Worm (Caenorhabditis elegans) whole organism, young adult: ENCODE results near the gene Y49E10.16.

Source experiments
- B0019.2 ChIP-seq: fragments of 200-800 bp; sonication (Bioruptor generic); conservative IDR thresholded peaks from 2 replicates; pipeline ENCODE4 v1.3.6; 2022; ENCODE audit warnings: missing genetic modification reagents, missing genetic modification characterization, missing compliant biosample characterization
- B0035.1 ChIP-seq: sonication (generic microtip); optimal IDR thresholded peaks from 2 replicates; lab custom pipeline; 2016; ENCODE audit warnings: missing genetic modification characterization, mild to moderate bottlenecking, missing compliant biosample characterization, missing genotype, missing genetic modification reagents
- B0336.3 ChIP-seq: fragments of 200-800 bp; sonication (Bioruptor generic); IDR thresholded peaks from 2 replicates; pipeline ENCODE4 v1.3.6; 2022; ENCODE audit warnings: missing genetic modification characterization, missing compliant biosample characterization
- C17E4.6 ChIP-seq: fragments of 200-800 bp; sonication (Bioruptor generic); IDR thresholded peaks from 2 replicates; pipeline ENCODE4 v1.3.6; 2022; ENCODE audit warnings: missing genetic modification reagents, missing genetic modification characterization, missing compliant biosample characterization
- F10E7.11 ChIP-seq: sonication (generic microtip); optimal IDR thresholded peaks from 2 replicates; lab custom pipeline; 2017; ENCODE audit warnings: mild to moderate bottlenecking, missing genetic modification characterization, moderate library complexity, missing compliant biosample characterization
- F33H1.4 ChIP-seq: fragments of 200-800 bp; sonication (Bioruptor generic); IDR thresholded peaks from 2 replicates; pipeline ENCODE4 v1.3.6; 2022; ENCODE audit warnings: missing genetic modification reagents, missing genetic modification characterization, missing compliant biosample characterization
- K11D2.4 ChIP-seq: fragments of 200-800 bp; sonication (Bioruptor generic); IDR thresholded peaks from 2 replicates; pipeline ENCODE4 v1.3.6; 2022; ENCODE audit warnings: missing genetic modification reagents, missing genetic modification characterization, missing compliant biosample characterization
- K12H6.12 ChIP-seq: fragments of 200-800 bp; sonication (Bioruptor generic); optimal IDR thresholded peaks from 2 replicates; lab custom pipeline; 2018; ENCODE audit warnings: mild to moderate bottlenecking, missing genetic modification characterization, missing compliant biosample characterization
- T26A5.8 ChIP-seq: sonication (generic microtip); optimal IDR thresholded peaks from 2 replicates; lab custom pipeline; 2016; ENCODE audit warnings: missing genetic modification characterization, missing compliant biosample characterization
- Y79H2A.3 ChIP-seq: fragments of 200-800 bp; sonication (Bioruptor generic); conservative IDR thresholded peaks from 2 replicates; pipeline ENCODE4 v1.3.6; 2022; ENCODE audit warnings: missing genetic modification reagents, missing genetic modification characterization, missing compliant biosample characterization
- ZK185.1 ChIP-seq: sonication (generic microtip); optimal IDR thresholded peaks from 2 replicates; lab custom pipeline; 2016; ENCODE audit warnings: mild to moderate bottlenecking, missing genetic modification characterization, missing compliant biosample characterization; ENCODE audit not compliant: poor library complexity, severe bottlenecking
- atf-7 ChIP-seq: sonication (generic microtip); optimal IDR thresholded peaks from 2 replicates; lab custom pipeline; 2017; ENCODE audit warnings: mild to moderate bottlenecking, missing genetic modification characterization, missing compliant biosample characterization
- athp-1 ChIP-seq: sonication (generic microtip); optimal IDR thresholded peaks from 2 replicates; lab custom pipeline; 2017; ENCODE audit warnings: mild to moderate bottlenecking, missing genetic modification characterization, missing compliant biosample characterization
- attf-3 ChIP-seq: fragments of 200-800 bp; sonication (Bioruptor generic); conservative IDR thresholded peaks from 2 replicates; pipeline ENCODE4 v1.3.6; 2022; ENCODE audit warnings: missing genetic modification reagents, missing genetic modification characterization, missing compliant biosample characterization
- ceh-40 ChIP-seq: fragments of 200-800 bp; sonication (Bioruptor generic); IDR thresholded peaks from 2 replicates; pipeline ENCODE4 v1.3.6; 2022; ENCODE audit warnings: missing genetic modification characterization, missing compliant biosample characterization
- die-1 ChIP-seq: sonication (generic microtip); optimal IDR thresholded peaks from 2 replicates; lab custom pipeline; 2016; ENCODE audit warnings: missing genotype, mild to moderate bottlenecking, missing genetic modification characterization, missing compliant biosample characterization
- dox-1 ChIP-seq: fragments of 200-800 bp; sonication (Bioruptor generic); IDR thresholded peaks from 2 replicates; pipeline ENCODE4 v1.3.6; 2022; ENCODE audit warnings: missing genetic modification reagents, missing genetic modification characterization, missing compliant biosample characterization
- dpl-1 ChIP-seq: fragments of 150-350 bp; optimal IDR thresholded peaks from 2 replicates; lab custom pipeline; 2014; ENCODE audit warnings: missing biosample characterization, missing genetic modification reagents, missing genetic modification characterization
- efl-1 ChIP-seq: fragments of 150-350 bp; optimal IDR thresholded peaks from 2 replicates; lab custom pipeline; 2014; ENCODE audit warnings: missing biosample characterization, missing genetic modification reagents, missing genetic modification characterization
- ekl-4 ChIP-seq: fragments of 200-800 bp; sonication (Bioruptor generic); IDR thresholded peaks from 2 replicates; pipeline ENCODE4 v1.3.6; 2022; ENCODE audit warnings: missing genetic modification reagents, missing genetic modification characterization, missing compliant biosample characterization
- fkh-3 ChIP-seq: sonication (generic microtip); optimal IDR thresholded peaks from 2 replicates; lab custom pipeline; 2016; ENCODE audit warnings: mild to moderate bottlenecking, missing genetic modification characterization, missing compliant biosample characterization
- him-1 ChIP-seq: sonication (generic microtip); optimal IDR thresholded peaks from 2 replicates; lab custom pipeline; 2016; ENCODE audit warnings: missing genotype, missing genetic modification reagents, missing genetic modification characterization, missing compliant biosample characterization
- hlh-12 ChIP-seq: sonication (generic microtip); optimal IDR thresholded peaks from 2 replicates; lab custom pipeline; 2016; ENCODE audit warnings: missing genetic modification characterization, missing compliant biosample characterization
- hlh-26 ChIP-seq: fragments of 200-800 bp; sonication (Bioruptor generic); conservative IDR thresholded peaks from 2 replicates; pipeline ENCODE4 v1.3.6; 2022; ENCODE audit warnings: missing genetic modification reagents, missing genetic modification characterization, missing compliant biosample characterization
- lin-35 ChIP-seq, 3 experiments: fragments of 150-350 bp in 2 of 3; sonication (generic microtip) in 1 of 3; optimal IDR thresholded peaks; 2 replicates each; lab custom pipeline; 2014 to 2018; ENCODE audit warnings: missing biosample characterization in 3 of 3, missing genetic modification characterization in 3 of 3, missing genetic modification reagents in 3 of 3
- lsl-1 ChIP-seq: fragments of 200-800 bp; sonication (Bioruptor generic); optimal IDR thresholded peaks from 2 replicates; lab custom pipeline; 2018; ENCODE audit warnings: mild to moderate bottlenecking, missing genetic modification characterization, moderate library complexity, missing compliant biosample characterization
- madf-10 ChIP-seq: sonication (generic microtip); optimal IDR thresholded peaks from 2 replicates; lab custom pipeline; 2016; ENCODE audit warnings: mild to moderate bottlenecking, missing genetic modification characterization, missing compliant biosample characterization
- madf-3 ChIP-seq: fragments of 200-800 bp; sonication (Bioruptor generic); IDR thresholded peaks from 2 replicates; pipeline ENCODE4 v1.3.6; 2022; ENCODE audit warnings: missing genetic modification reagents, missing genetic modification characterization, missing compliant biosample characterization
- madf-6 ChIP-seq: fragments of 200-800 bp; sonication (Bioruptor generic); IDR thresholded peaks from 2 replicates; pipeline ENCODE4 v1.3.6; 2022; ENCODE audit warnings: missing genetic modification reagents, missing genetic modification characterization, missing compliant biosample characterization
- mcd-1 ChIP-seq: fragments of 200-800 bp; sonication (Bioruptor generic); IDR thresholded peaks from 2 replicates; pipeline ENCODE4 v1.3.6; 2022; ENCODE audit warnings: missing genetic modification reagents, missing genetic modification characterization, missing compliant biosample characterization
- nfya-1 ChIP-seq: sonication (generic microtip); optimal IDR thresholded peaks from 2 replicates; lab custom pipeline; 2017; ENCODE audit warnings: antibody characterized with exemption, missing compliant biosample characterization, missing genetic modification characterization, borderline replicate concordance; ENCODE audit not compliant: insufficient read depth
- nfyb-1 ChIP-seq: fragments of 200-800 bp; sonication (Bioruptor generic); IDR thresholded peaks from 2 replicates; pipeline ENCODE4 v1.3.6; 2022; ENCODE audit warnings: missing genetic modification reagents, missing genetic modification characterization, missing compliant biosample characterization
- nhr-120 ChIP-seq: fragments of 200-800 bp; sonication (Bioruptor generic); IDR thresholded peaks from 2 replicates; pipeline ENCODE4 v1.3.6; 2022; ENCODE audit warnings: missing genetic modification characterization, missing compliant biosample characterization
- nhr-80 ChIP-seq: sonication (generic microtip); optimal IDR thresholded peaks from 2 replicates; lab custom pipeline; 2016; ENCODE audit warnings: missing genetic modification characterization, missing compliant biosample characterization
- pbrm-1 ChIP-seq: fragments of 200-800 bp; sonication (Bioruptor generic); IDR thresholded peaks from 2 replicates; pipeline ENCODE4 v1.3.6; 2022; ENCODE audit warnings: missing genetic modification reagents, missing genetic modification characterization, missing compliant biosample characterization
- repo-1 ChIP-seq: sonication (generic microtip); optimal IDR thresholded peaks from 2 replicates; lab custom pipeline; 2017; ENCODE audit warnings: mild to moderate bottlenecking, missing genetic modification characterization, missing compliant biosample characterization
- sea-2 ChIP-seq: fragments of 200-800 bp; sonication (Bioruptor generic); IDR thresholded peaks from 2 replicates; pipeline ENCODE4 v1.3.6; 2022; ENCODE audit warnings: missing genetic modification characterization, missing compliant biosample characterization
- snpc-1.3 ChIP-seq: sonication (generic microtip); optimal IDR thresholded peaks from 2 replicates; lab custom pipeline; 2017; ENCODE audit warnings: missing genetic modification characterization, mild to moderate bottlenecking, missing compliant biosample characterization, antibody characterized with exemption, moderate library complexity, missing genotype, missing genetic modification reagents; ENCODE audit not compliant: insufficient read depth
- somi-1 ChIP-seq: fragments of 200-800 bp; sonication (Bioruptor generic); optimal IDR thresholded peaks from 2 replicates; lab custom pipeline; 2018; ENCODE audit warnings: mild to moderate bottlenecking, missing genetic modification characterization, missing compliant biosample characterization
- sptf-2 ChIP-seq: fragments of 200-800 bp; sonication (Bioruptor generic); optimal IDR thresholded peaks from 2 replicates; lab custom pipeline; 2018; ENCODE audit warnings: mild to moderate bottlenecking, missing genetic modification characterization, missing compliant biosample characterization
- tbx-9 ChIP-seq: sonication (generic microtip); optimal IDR thresholded peaks from 2 replicates; lab custom pipeline; 2016; ENCODE audit warnings: borderline replicate concordance, missing genetic modification characterization, inconsistent platforms, missing compliant biosample characterization
- tlf-1 ChIP-seq: fragments of 200-800 bp; sonication (Bioruptor generic); optimal IDR thresholded peaks from 2 replicates; lab custom pipeline; 2018; ENCODE audit warnings: mild to moderate bottlenecking, missing genetic modification characterization, missing compliant biosample characterization
- unc-130 ChIP-seq: sonication (generic microtip); optimal IDR thresholded peaks from 2 replicates; lab custom pipeline; 2016; ENCODE audit warnings: missing genetic modification reagents, missing genetic modification characterization, missing compliant biosample characterization
- zfh-2 ChIP-seq: fragments of 200-800 bp; sonication (Bioruptor generic); conservative IDR thresholded peaks from 2 replicates; pipeline ENCODE4 v1.3.6; 2022; ENCODE audit warnings: missing genetic modification reagents, missing genetic modification characterization, missing compliant biosample characterization

The Y49E10.16 gene

ce11 chrIII:12455651-12456420 lies 25.5 kb downstream of the Y49E10.16 start:
- TF ChIP-seq die-1 (tag; lab: Kevin White, UChicago) (no peak), efl-1 (GFP tag; lab: Kevin White, UChicago) (no peak), ZK185.1 (tag; lab: Kevin White, UChicago) (no peak), mcd-1 (peak; percentile 49), lin-35 (GFP tag; optimal IDR thresholded peaks at IDR 0.05; lab: Kevin White, UChicago) (no peak), ekl-4 (GFP tag; lab: Robert Waterston, UW) (peak; percentile 34; the same call in 1 of the 2 replicates), zfh-2 (GFP tag; lab: Robert Waterston, UW) (no peak), nfyb-1 (GFP tag; lab: Robert Waterston, UW) (no peak), attf-3 (no peak), B0336.3 (GFP tag; lab: Robert Waterston, UW) (no peak), F10E7.11 (tag; lab: Kevin White, UChicago) (no peak)

ce11 chrIII:12456801-12457647 lies 26.7 kb downstream of the Y49E10.16 start, which contains the start of the genes scav-3 and Y49E10.21:
Gene scav-3, minus strand, starts transcription at chrIII:12456850.
Gene Y49E10.21, plus strand, starts transcription at chrIII:12457597.
- TF ChIP-seq F33H1.4 (GFP tag; lab: Robert Waterston, UW) (peak; percentile 94), pbrm-1 (GFP tag; lab: Robert Waterston, UW) (0 out of 2 replicates have a peak, but pooled peaks have one; percentile 11), somi-1 (GFP tag; lab: Kevin White, UChicago) (no peak), athp-1 (tag; lab: Kevin White, UChicago) (peak; percentile 24), B0019.2 (GFP tag; lab: Robert Waterston, UW) (no peak), lsl-1 (GFP tag; lab: Kevin White, UChicago) (peak; percentile 99), repo-1 (tag; lab: Kevin White, UChicago) (no peak), ceh-40 (no peak), hlh-26 (no peak), B0035.1 (tag; lab: Kevin White, UChicago) (no peak), sea-2 (no peak), dox-1 (no peak), T26A5.8 (no peak), dpl-1 (GFP tag; lab: Kevin White, UChicago) (no peak), lin-35 (GFP tag; optimal IDR thresholded peaks at IDR 0.05; lab: Kevin White, UChicago) (no peak), nhr-80 (tag; lab: Kevin White, UChicago) (peak; percentile 67), tlf-1 (GFP tag; lab: Kevin White, UChicago) (peak; percentile 11), him-1 (tag; lab: Kevin White, UChicago) (peak; percentile 47), tbx-9 (tag; lab: Kevin White, UChicago) (no peak), madf-3 (GFP tag; lab: Robert Waterston, UW) (no peak), sptf-2 (GFP tag; lab: Kevin White, UChicago) (no peak), atf-7 (tag; lab: Kevin White, UChicago) (no peak), K12H6.12 (tag; lab: Kevin White, UChicago) (no peak), Y79H2A.3 (no peak), unc-130 (GFP tag; lab: Kevin White, UChicago) (no peak), fkh-3 (tag; lab: Kevin White, UChicago) (no peak), nhr-120 (GFP tag; lab: Robert Waterston, UW) (no peak), nfya-1 (tag; lab: Kevin White, UChicago) (no peak), hlh-12 (tag; lab: Kevin White, UChicago) (no peak), K11D2.4 (GFP tag; lab: Robert Waterston, UW) (no peak), madf-6 (GFP tag; lab: Robert Waterston, UW) (peak; percentile 91), madf-10 (tag; lab: Kevin White, UChicago) (no peak), nfyb-1 (GFP tag; lab: Robert Waterston, UW) (no peak), C17E4.6 (GFP tag; lab: Robert Waterston, UW) (no peak), mcd-1 (peak; percentile 56; the same call in 1 of the 2 replicates), snpc-1.3 (tag; lab: Kevin White, UChicago) (no peak)
